Fruit fly (Drosophila melanogaster): ENCODE results near the gene Gyc32E.

DNA sequence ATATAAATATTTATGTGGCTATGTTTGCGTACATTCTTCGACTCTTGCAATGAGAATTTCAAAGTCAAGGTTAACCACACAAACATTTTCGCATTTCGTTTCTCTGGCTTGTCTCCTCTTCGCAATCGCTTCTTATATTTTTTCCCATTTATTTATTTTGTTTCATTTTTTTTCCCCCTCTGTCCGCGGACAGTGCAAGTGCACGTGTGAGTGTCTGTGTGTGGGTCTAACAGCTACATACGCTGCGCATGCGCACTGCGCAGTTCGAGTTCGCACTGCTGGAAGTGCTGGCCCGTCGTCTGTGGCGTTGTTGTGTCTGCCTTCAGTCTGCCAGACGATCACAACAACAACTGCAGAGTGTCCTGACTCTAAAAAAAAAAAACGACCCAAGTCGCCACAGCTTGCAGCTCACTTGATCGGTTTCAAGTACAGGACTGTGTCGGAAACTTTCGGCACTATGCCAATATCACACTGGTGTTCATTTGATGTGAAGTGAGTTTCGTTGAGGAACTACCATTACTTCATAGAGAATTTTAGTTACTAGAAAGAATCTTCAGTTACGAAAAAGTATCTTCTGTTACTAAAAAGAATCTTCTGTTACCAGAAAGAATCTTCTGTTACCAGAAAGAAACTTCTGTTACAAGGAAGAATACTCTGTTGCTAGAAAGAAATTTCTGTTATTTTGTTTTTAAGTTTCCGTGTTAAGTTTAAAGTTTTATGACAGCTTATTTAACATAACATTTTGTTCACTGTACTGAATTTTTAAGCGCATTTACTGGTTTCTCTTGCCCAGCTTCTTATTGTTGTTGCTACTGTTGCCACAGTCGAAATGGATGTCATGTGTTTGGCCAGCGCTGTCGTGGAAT is 26.7 kb upstream of the Gyc32E start:
- TF ChIP-seq Aef1 (GFP tag; IDR thresholded peaks at IDR 0.05) (no peak), D19A (tag; optimal IDR thresholded peaks at IDR 0.05) (no peak), MBD-R2 (GFP tag; IDR thresholded peaks at IDR 0.05) (no peak), ftz-f1 (GFP tag; optimal IDR thresholded peaks at IDR 0.05) (no peak), ato (GFP tag; IDR thresholded peaks at IDR 0.05; ENCODE audit: partially characterized antibody) (no peak), CG4854 (GFP tag; optimal IDR thresholded peaks at IDR 0.05) (no peak), Ssrp (tag; optimal IDR thresholded peaks at IDR 0.05) (no peak), CG8924 (tag; optimal IDR thresholded peaks at IDR 0.05) (no peak), CG2889 (GFP tag; IDR thresholded peaks at IDR 0.05) (no peak)

Measured in whole organism, embryonic.